Worm (Caenorhabditis elegans): Measurements from ENCODE around the gene T04C9.2.

T04C9.2 gene

DNA sequence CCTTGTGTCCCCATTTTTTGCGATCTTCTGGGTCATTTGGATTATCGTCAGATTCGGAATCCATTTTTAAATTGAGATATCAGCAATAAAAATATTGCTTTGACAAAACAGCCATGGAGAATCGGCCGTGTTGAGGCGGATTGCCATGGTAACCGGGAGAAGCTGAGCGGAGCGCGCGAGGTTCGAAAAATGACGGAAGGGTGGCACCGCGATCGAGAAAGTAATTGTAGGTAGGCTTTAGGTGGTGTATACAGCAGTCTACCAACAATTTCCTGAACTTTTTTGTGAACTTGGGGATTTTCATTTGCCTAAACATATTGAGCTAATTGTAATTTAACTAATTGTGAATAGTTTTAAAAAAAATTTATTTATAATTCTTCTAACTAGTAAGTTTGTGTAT, 47.7 kb downstream of the T04C9.2 start, which contains the start of gene ift-139:
TSS of gene ift-139 (minus strand) at position 101 of the 400 bp plus-strand sequence.
- TF ChIP-seq ceh-82 (tag; optimal IDR thresholded peaks at IDR 0.05): no peak
- TF ChIP-seq aly-2 (tag; optimal IDR thresholded peaks at IDR 0.05): no peak
- TF ChIP-seq egl-5 (tag; optimal IDR thresholded peaks at IDR 0.05): no peak
- TF ChIP-seq ztf-4 (tag; optimal IDR thresholded peaks at IDR 0.05): no peak
- no peak for TF ChIP-seq unc-39 (tag; optimal IDR thresholded peaks at IDR 0.05)
- TF ChIP-seq zag-1 (tag; optimal IDR thresholded peaks at IDR 0.05): no peak
- TF ChIP-seq jun-1 (tag; optimal IDR thresholded peaks at IDR 0.05): no peak
- no peak for TF ChIP-seq elt-1 (tag; optimal IDR thresholded peaks at IDR 0.05)
- TF ChIP-seq unc-62 (GFP tag; optimal IDR thresholded peaks at IDR 0.05): no peak
- no peak for TF ChIP-seq nhr-43 (tag; optimal IDR thresholded peaks at IDR 0.05; ENCODE audit: poor library complexity, severe bottlenecking)
- no peak for TF ChIP-seq pqm-1 (tag; optimal IDR thresholded peaks at IDR 0.05)
- TF ChIP-seq lin-39 (tag; optimal IDR thresholded peaks at IDR 0.05): no peak
- no peak for TF ChIP-seq lin-15B (tag; optimal IDR thresholded peaks at IDR 0.05)
- no peak for TF ChIP-seq R02D3.7 (tag; optimal IDR thresholded peaks at IDR 0.05)
- no peak for TF ChIP-seq nhr-23 (tag; optimal IDR thresholded peaks at IDR 0.05)

Measured in whole organism, L3 larva.